Worm (Caenorhabditis elegans) whole organism, L3 larva: Measurements from ENCODE around the gene H24K24.2.

Experiments
- R02D3.7 ChIP-seq: fragments of 150-350 bp; optimal IDR thresholded peaks from 2 replicates; lab custom pipeline; 2014; ENCODE audit warnings: missing biosample characterization, missing genetic modification characterization
- aly-2 ChIP-seq: fragments of 150-350 bp; optimal IDR thresholded peaks from 2 replicates; lab custom pipeline; 2014; ENCODE audit warnings: missing biosample characterization, missing genetic modification characterization
- ama-1 ChIP-seq: fragments of 150-350 bp; optimal IDR thresholded peaks from 2 replicates; lab custom pipeline; 2018
- ceh-16 ChIP-seq: sonication (generic microtip); optimal IDR thresholded peaks from 2 replicates; lab custom pipeline; 2017; ENCODE audit warnings: missing biosample characterization, missing genetic modification characterization
- ceh-28 ChIP-seq: fragments of 150-350 bp; optimal IDR thresholded peaks from 2 replicates; lab custom pipeline; 2014; ENCODE audit warnings: missing biosample characterization, missing genetic modification reagents, missing genetic modification characterization
- ceh-82 ChIP-seq: fragments of 150-350 bp; optimal IDR thresholded peaks from 2 replicates; lab custom pipeline; 2014; ENCODE audit warnings: missing biosample characterization, missing genetic modification characterization
- ceh-9 ChIP-seq: sonication (generic microtip); optimal IDR thresholded peaks from 2 replicates; lab custom pipeline; 2018; ENCODE audit warnings: missing biosample characterization, missing genetic modification characterization
- egl-5 ChIP-seq: fragments of 150-350 bp; optimal IDR thresholded peaks from 2 replicates; lab custom pipeline; 2017; ENCODE audit warnings: missing biosample characterization, missing genetic modification reagents, missing genetic modification characterization, inconsistent platforms
- elt-2 ChIP-seq: sonication (generic microtip); optimal IDR thresholded peaks from 2 replicates; lab custom pipeline; 2016; ENCODE audit warnings: missing genetic modification reagents, mild to moderate bottlenecking, missing genetic modification characterization, missing compliant biosample characterization
- elt-3 ChIP-seq, 3 experiments: fragments of 150-350 bp in 1 of 3; sonication (generic microtip) in 2 of 3; optimal IDR thresholded peaks; 2 replicates in 2 of 3; 4 replicates in 1 of 3; lab custom pipeline; 2014 to 2017; ENCODE audit warnings: missing biosample characterization in 3 of 3, missing genetic modification characterization in 3 of 3
- fkh-10 ChIP-seq: sonication (generic microtip); optimal IDR thresholded peaks from 2 replicates; lab custom pipeline; 2017; ENCODE audit warnings: missing biosample characterization, missing genetic modification reagents, missing genetic modification characterization
- fos-1 ChIP-seq: fragments of 150-350 bp; optimal IDR thresholded peaks from 2 replicates; lab custom pipeline; 2014; ENCODE audit warnings: missing biosample characterization, missing genetic modification characterization
- hmg-11 ChIP-seq: sonication (generic microtip); optimal IDR thresholded peaks from 2 replicates; lab custom pipeline; 2016; ENCODE audit warnings: missing genetic modification characterization, missing compliant biosample characterization
- jun-1 ChIP-seq: fragments of 150-350 bp; optimal IDR thresholded peaks from 2 replicates; lab custom pipeline; 2014; ENCODE audit warnings: missing biosample characterization, missing genetic modification reagents, missing genetic modification characterization
- lin-15B ChIP-seq: fragments of 150-350 bp; optimal IDR thresholded peaks from 2 replicates; lab custom pipeline; 2014; ENCODE audit warnings: missing biosample characterization, missing genetic modification characterization
- lin-39 ChIP-seq: fragments of 150-350 bp; optimal IDR thresholded peaks from 2 replicates; lab custom pipeline; 2018; ENCODE audit warnings: missing biosample characterization, missing genetic modification reagents, missing genetic modification characterization
- lsy-12 ChIP-seq: sonication (generic microtip); optimal IDR thresholded peaks from 2 replicates; lab custom pipeline; 2016; ENCODE audit warnings: mild to moderate bottlenecking, missing genetic modification characterization, missing compliant biosample characterization
- mdl-1 ChIP-seq: fragments of 150-350 bp; optimal IDR thresholded peaks from 2 replicates; lab custom pipeline; 2014; ENCODE audit warnings: missing biosample characterization, missing genetic modification characterization
- mml-1 ChIP-seq: fragments of 150-350 bp; sonication (generic microtip); optimal IDR thresholded peaks from 3 replicates; lab custom pipeline; 2014; ENCODE audit warnings: missing biosample characterization, missing genetic modification characterization
- nfya-1 ChIP-seq: sonication (generic microtip); optimal IDR thresholded peaks from 2 replicates; lab custom pipeline; 2017; ENCODE audit warnings: missing genetic modification characterization, mild to moderate bottlenecking, missing compliant biosample characterization, antibody characterized with exemption, moderate library complexity; ENCODE audit not compliant: insufficient read depth
- nhr-11 ChIP-seq: fragments of 150-350 bp; optimal IDR thresholded peaks from 2 replicates; lab custom pipeline; 2014; ENCODE audit warnings: missing biosample characterization, missing genetic modification characterization
- nhr-12 ChIP-seq: fragments of 150-350 bp; optimal IDR thresholded peaks from 2 replicates; lab custom pipeline; 2014; ENCODE audit warnings: missing biosample characterization, missing genetic modification characterization
- nhr-23 ChIP-seq: fragments of 150-350 bp; optimal IDR thresholded peaks from 2 replicates; lab custom pipeline; 2014; ENCODE audit warnings: missing biosample characterization, missing genetic modification reagents, missing genetic modification characterization
- nhr-237 ChIP-seq: fragments of 150-350 bp; optimal IDR thresholded peaks from 2 replicates; lab custom pipeline; 2014; ENCODE audit warnings: missing biosample characterization, missing genetic modification characterization
- nhr-25 ChIP-seq: sonication (generic microtip); optimal IDR thresholded peaks from 2 replicates; lab custom pipeline; 2017; ENCODE audit warnings: missing biosample characterization, missing genetic modification characterization
- nhr-28 ChIP-seq: fragments of 150-350 bp; optimal IDR thresholded peaks from 2 replicates; lab custom pipeline; 2014; ENCODE audit warnings: missing biosample characterization, missing genetic modification characterization
- nhr-43 ChIP-seq: sonication (generic microtip); optimal IDR thresholded peaks from 2 replicates; lab custom pipeline; 2016; ENCODE audit warnings: mild to moderate bottlenecking, missing genetic modification characterization, missing compliant biosample characterization; ENCODE audit not compliant: poor library complexity, severe bottlenecking
- nhr-67 ChIP-seq: fragments of 150-350 bp; optimal IDR thresholded peaks from 2 replicates; lab custom pipeline; 2014; ENCODE audit warnings: missing biosample characterization, missing genetic modification characterization
- nhr-76 ChIP-seq: fragments of 150-350 bp; sonication (generic microtip); optimal IDR thresholded peaks from 5 replicates; lab custom pipeline; 2014; ENCODE audit warnings: missing biosample characterization, missing genetic modification characterization
- nhr-77 ChIP-seq: fragments of 150-350 bp; optimal IDR thresholded peaks from 2 replicates; lab custom pipeline; 2014; ENCODE audit warnings: missing biosample characterization, missing genetic modification characterization
- pha-4 ChIP-seq: fragments of 150-350 bp; optimal IDR thresholded peaks from 2 replicates; lab custom pipeline; 2014; ENCODE audit warnings: missing biosample characterization, missing genetic modification reagents, missing genetic modification characterization
- pqm-1 ChIP-seq: fragments of 150-350 bp; optimal IDR thresholded peaks from 2 replicates; lab custom pipeline; 2017; ENCODE audit warnings: missing biosample characterization, missing genetic modification characterization, inconsistent platforms
- sea-2 ChIP-seq: fragments of 150-350 bp; sonication (generic microtip); optimal IDR thresholded peaks from 4 replicates; lab custom pipeline; 2014; ENCODE audit warnings: missing biosample characterization, missing genetic modification reagents, missing genetic modification characterization
- skn-1 ChIP-seq: fragments of 150-350 bp; optimal IDR thresholded peaks from 2 replicates; lab custom pipeline; 2014; ENCODE audit warnings: missing biosample characterization, missing genetic modification characterization
- snpc-4 ChIP-seq: fragments of 150-350 bp; optimal IDR thresholded peaks from 2 replicates; lab custom pipeline; 2014; ENCODE audit warnings: missing biosample characterization, missing genetic modification characterization
- tbx-2 ChIP-seq: sonication (generic microtip); optimal IDR thresholded peaks from 2 replicates; lab custom pipeline; 2016; ENCODE audit warnings: mild to moderate bottlenecking, missing genetic modification characterization, missing compliant biosample characterization
- unc-39 ChIP-seq: sonication (generic microtip); optimal IDR thresholded peaks from 4 replicates; lab custom pipeline; 2017; ENCODE audit warnings: missing biosample characterization, missing genetic modification characterization
- zag-1 ChIP-seq: fragments of 150-350 bp; optimal IDR thresholded peaks from 2 replicates; lab custom pipeline; 2014; ENCODE audit warnings: missing biosample characterization, missing genetic modification characterization
- ztf-11 ChIP-seq: fragments of 150-350 bp; optimal IDR thresholded peaks from 2 replicates; lab custom pipeline; 2014; ENCODE audit warnings: missing biosample characterization, missing genetic modification characterization
- ztf-4 ChIP-seq: fragments of 150-350 bp; optimal IDR thresholded peaks from 2 replicates; lab custom pipeline; 2014; ENCODE audit warnings: missing biosample characterization, missing genetic modification characterization

H24K24.2 gene

ce11 chrV:904232-904983, 13.2 kb upstream of the H24K24.2 start, which contains the start of gene trm-2A:
TSS of gene trm-2A (plus strand) at chrV:904963.
- TF ChIP-seq nhr-77 (tag; lab: Kevin White, UChicago) (no peak), pqm-1 (peak; percentile 24), ceh-82 (tag; lab: Kevin White, UChicago) (peak; percentile 8), skn-1 (tag; lab: Kevin White, UChicago) (peak; percentile 34), mdl-1 (tag; lab: Kevin White, UChicago) (no peak), jun-1 (no peak), nhr-237 (tag; lab: Kevin White, UChicago) (no peak), zag-1 (tag; lab: Kevin White, UChicago) (no peak), R02D3.7 (tag; lab: Kevin White, UChicago) (peak; percentile 37), nhr-43 (peak; percentile 43), sea-2 (no peak), ceh-16 (no peak), nhr-12 (tag; lab: Kevin White, UChicago) (no peak), lin-39 (tag; lab: Kevin White, UChicago) (peak; percentile 66), tbx-2 (tag; lab: Kevin White, UChicago) (peak; percentile 4), elt-3 (tag; optimal IDR thresholded peaks at IDR 0.05; lab: Kevin White, UChicago) (no peak), ceh-9 (no peak), nhr-11 (tag; lab: Kevin White, UChicago) (no peak), ztf-11 (no peak), ceh-28 (tag; lab: Kevin White, UChicago) (peak; percentile 47), fkh-10 (GFP tag; lab: Kevin White, UChicago) (peak; percentile 38), pha-4 (peak; percentile 91), fos-1 (tag; lab: Kevin White, UChicago) (no peak), lin-15B (peak; percentile 74), snpc-4 (tag; lab: Kevin White, UChicago) (peak; percentile 70), unc-39 (tag; lab: Kevin White, UChicago) (no peak), nhr-67 (tag; lab: Kevin White, UChicago) (no peak), ama-1 (lab: Kevin White, UChicago) (peak; percentile 50), hmg-11 (peak; percentile 58), nhr-23 (peak; percentile 85), nhr-76 (tag; lab: Kevin White, UChicago) (no peak), elt-2 (tag; lab: Kevin White, UChicago) (peak; percentile 33), nfya-1 (tag; lab: Kevin White, UChicago) (peak; percentile 81), nhr-25 (tag; lab: Kevin White, UChicago) (peak; percentile 56)

DNA sequence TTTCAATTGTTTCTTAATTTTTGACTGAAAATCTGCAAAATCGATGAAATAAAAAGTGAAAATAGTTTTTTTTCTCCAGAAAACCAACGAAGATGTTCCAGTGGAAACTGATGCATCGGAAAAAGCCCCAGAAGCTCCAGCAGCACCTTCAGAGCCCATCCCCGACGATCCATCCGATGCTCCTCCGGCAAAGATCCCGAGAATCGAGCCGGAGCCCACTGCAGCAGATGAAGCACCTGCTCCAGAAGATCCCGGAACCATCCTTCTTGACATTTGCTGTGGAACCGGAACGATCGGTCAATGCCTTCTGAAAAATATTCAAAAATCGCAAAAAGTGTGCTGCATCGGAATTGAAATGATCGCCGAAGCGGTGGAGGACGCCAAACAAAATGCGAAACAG, 8.9 kb upstream of the H24K24.2 start:
- TF ChIP-seq snpc-4 (tag; lab: Kevin White, UChicago), result no peak

DNA sequence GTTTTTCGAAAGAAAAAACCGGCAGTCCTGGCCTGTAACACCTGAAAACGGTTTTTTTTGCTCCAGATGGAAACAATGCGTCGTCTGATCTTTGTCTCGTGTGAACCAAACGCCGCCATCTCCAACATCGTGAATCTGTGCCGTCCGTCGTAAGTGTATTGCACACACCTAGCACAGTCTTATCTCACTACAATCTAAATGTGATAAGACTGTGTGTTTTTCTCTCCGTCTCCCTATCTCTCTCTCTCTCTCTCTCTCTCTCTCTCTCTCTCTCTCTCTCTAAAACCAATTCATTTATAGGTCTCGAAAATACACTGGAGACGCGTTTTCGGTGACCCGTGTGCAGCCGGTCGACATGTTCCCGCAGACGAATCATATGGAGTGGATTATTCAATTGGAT, 7.0 kb upstream of the H24K24.2 start:
- no peak for TF ChIP-seq ztf-4 (tag; lab: Kevin White, UChicago)
- no peak for TF ChIP-seq aly-2
- TF ChIP-seq pha-4, result peak; percentile 17
- TF ChIP-seq lin-15B, result peak; percentile 55
- peak; percentile 79 for TF ChIP-seq pqm-1
- no peak for TF ChIP-seq lin-39 (tag; lab: Kevin White, UChicago)
- TF ChIP-seq elt-3 (tag; optimal IDR thresholded peaks at IDR 0.05; lab: Kevin White, UChicago), result peak in 1 of 3 experiments; percentile 61
- no peak for TF ChIP-seq tbx-2 (tag; lab: Kevin White, UChicago)
- TF ChIP-seq elt-2 (tag; lab: Kevin White, UChicago), result peak; percentile 96
- no peak for TF ChIP-seq zag-1 (tag; lab: Kevin White, UChicago)
- TF ChIP-seq mdl-1 (tag; lab: Kevin White, UChicago), result no peak
- no peak for TF ChIP-seq sea-2
- TF ChIP-seq fkh-10 (GFP tag; lab: Kevin White, UChicago), result no peak

- TF ChIP-seq fos-1 (tag; lab: Kevin White, UChicago), result no peak
- TF ChIP-seq mml-1, result no peak
- no peak for TF ChIP-seq sea-2
- TF ChIP-seq lin-15B, result no peak
- TF ChIP-seq nhr-76 (tag; lab: Kevin White, UChicago), result no peak
- no peak for TF ChIP-seq zag-1 (tag; lab: Kevin White, UChicago)
- TF ChIP-seq nhr-43, result no peak
- no peak for TF ChIP-seq jun-1
- no peak for TF ChIP-seq tbx-2 (tag; lab: Kevin White, UChicago)
- TF ChIP-seq hmg-11, result no peak
- TF ChIP-seq nhr-28 (tag; lab: Kevin White, UChicago), result no peak
- no peak for TF ChIP-seq lsy-12 (tag; lab: Kevin White, UChicago)
- no peak for TF ChIP-seq nhr-12 (tag; lab: Kevin White, UChicago)
- no peak for TF ChIP-seq ceh-28 (tag; lab: Kevin White, UChicago)
- TF ChIP-seq nhr-25 (tag; lab: Kevin White, UChicago), result no peak
- TF ChIP-seq elt-2 (tag; lab: Kevin White, UChicago), result no peak
- no peak for TF ChIP-seq egl-5 (tag; lab: Kevin White, UChicago)
- no peak for TF ChIP-seq nhr-77 (tag; lab: Kevin White, UChicago)
- no peak for TF ChIP-seq ceh-9
- TF ChIP-seq R02D3.7 (tag; lab: Kevin White, UChicago), result no peak
- TF ChIP-seq, all 47 proteins: peak for 0
Measured at ce11 chrV:911474-911873, 6.1 kb upstream of the H24K24.2 start, which contains the start of gene adh-5. TSS of gene adh-5 (plus strand) at chrV:911774.
